Worm (Caenorhabditis elegans) whole organism, L1 larva: ENCODE measurements around the gene cgt-3.

Experiments
- aly-2 ChIP-seq: fragments of 150-350 bp; optimal IDR thresholded peaks from 2 replicates; lab custom pipeline; 2014; ENCODE audit warnings: missing biosample characterization, missing genetic modification characterization
- ama-1 ChIP-seq: fragments of 150-350 bp; optimal IDR thresholded peaks from 2 replicates; lab custom pipeline; 2014
- ceh-90 ChIP-seq: sonication (generic microtip); optimal IDR thresholded peaks from 2 replicates; lab custom pipeline; 2016; ENCODE audit warnings: missing genetic modification characterization, missing compliant biosample characterization
- elt-3 ChIP-seq, 6 experiments: fragments of 150-350 bp in 1 of 6; sonication (generic microtip); optimal IDR thresholded peaks; 2 replicates each; lab custom pipeline; 2017 to 2018; ENCODE audit warnings: missing biosample characterization in 6 of 6, missing genetic modification characterization in 6 of 6, inconsistent platforms in 1 of 6
- fkh-10 ChIP-seq: sonication (generic microtip); optimal IDR thresholded peaks from 2 replicates; lab custom pipeline; 2017; ENCODE audit warnings: missing biosample characterization, missing genetic modification reagents, missing genetic modification characterization
- lin-13 ChIP-seq: fragments of 150-350 bp; optimal IDR thresholded peaks from 2 replicates; lab custom pipeline; 2014; ENCODE audit warnings: missing biosample characterization, missing genetic modification reagents, missing genetic modification characterization
- lin-35 ChIP-seq, 2 experiments: fragments of 150-350 bp; optimal IDR thresholded peaks; 2 replicates each; lab custom pipeline; 2014; ENCODE audit warnings: missing biosample characterization in 2 of 2, missing genetic modification characterization in 2 of 2, missing genetic modification reagents in 2 of 2
- mab-9 ChIP-seq: fragments of 200-800 bp; sonication (Bioruptor generic); IDR thresholded peaks from 2 replicates; pipeline ENCODE4 v1.3.6; 2022; ENCODE audit warnings: missing genetic modification reagents, missing genetic modification characterization, missing compliant biosample characterization
- pqm-1 ChIP-seq: sonication (generic microtip); optimal IDR thresholded peaks from 3 replicates; lab custom pipeline; 2017; ENCODE audit warnings: missing biosample characterization, missing genetic modification characterization
- rnt-1 ChIP-seq: sonication (generic microtip); optimal IDR thresholded peaks from 2 replicates; lab custom pipeline; 2016; ENCODE audit warnings: mild to moderate bottlenecking, missing genetic modification characterization, moderate library complexity, missing compliant biosample characterization
- skn-1 ChIP-seq: fragments of 150-350 bp; optimal IDR thresholded peaks from 2 replicates; lab custom pipeline; 2014; ENCODE audit warnings: missing biosample characterization, missing genetic modification characterization
- sptf-1 ChIP-seq: fragments of 150-350 bp; optimal IDR thresholded peaks from 2 replicates; lab custom pipeline; 2014; ENCODE audit warnings: missing biosample characterization, missing genetic modification characterization
- unc-62 ChIP-seq: fragments of 150-350 bp; optimal IDR thresholded peaks from 2 replicates; lab custom pipeline; 2014; ENCODE audit warnings: missing biosample characterization, missing genetic modification reagents, missing genetic modification characterization
- ztf-11 ChIP-seq, 2 experiments: sonication (generic microtip); optimal IDR thresholded peaks; 2 replicates each; lab custom pipeline; 2016 to 2017; ENCODE audit warnings: missing genetic modification characterization in 2 of 2, missing biosample characterization in 1 of 2, missing compliant biosample characterization in 1 of 2

DNA sequence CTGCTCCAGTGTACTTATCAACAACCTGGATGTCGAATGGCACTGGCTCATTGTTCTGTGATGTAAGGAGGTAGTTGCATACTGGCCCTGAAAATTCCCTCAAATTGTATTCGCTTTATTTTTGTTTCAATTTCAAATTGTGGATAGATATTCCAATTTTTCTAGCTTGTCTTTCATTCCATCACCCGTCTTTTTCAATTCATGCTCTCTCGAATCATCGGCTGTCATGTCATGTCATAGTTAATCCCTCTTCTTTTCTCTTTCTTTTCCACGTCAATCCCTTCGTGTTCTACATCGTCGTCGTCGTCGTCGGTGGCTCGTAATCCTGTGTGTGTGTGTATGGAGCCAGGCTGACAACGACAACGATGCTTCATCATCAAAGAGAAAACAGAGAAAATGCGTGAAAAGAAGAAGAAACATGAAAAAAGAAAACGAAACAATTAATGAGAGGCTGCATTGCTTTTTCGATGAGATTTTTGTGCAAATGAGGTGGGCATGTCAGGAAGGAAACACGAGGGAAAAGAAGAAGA is 44.6 kb downstream of the cgt-3 start:
- TF ChIP-seq lin-35 (GFP tag; optimal IDR thresholded peaks at IDR 0.05; lab: Kevin White, UChicago) (no peak), elt-3 (tag; optimal IDR thresholded peaks at IDR 0.05; lab: Kevin White, UChicago) (no peak), unc-62 (no peak), sptf-1 (tag; lab: Kevin White, UChicago) (no peak), pqm-1 (tag; lab: Kevin White, UChicago) (no peak), skn-1 (tag; lab: Kevin White, UChicago) (no peak), ama-1 (lab: Kevin White, UChicago) (no peak), fkh-10 (GFP tag; lab: Kevin White, UChicago) (peak; percentile 6), mab-9 (no peak), aly-2 (no peak), lin-13 (no peak), rnt-1 (no peak), ztf-11 (tag; optimal IDR thresholded peaks at IDR 0.05; lab: Kevin White, UChicago) (no peak), ceh-90 (tag; lab: Kevin White, UChicago) (no peak)
